Worm (Caenorhabditis elegans): ENCODE measurements around the gene R107.2.

ce11 chrIII:9081763-9082162, 36.0 kb upstream of the R107.2 start, which contains the start of gene far-2:
- TF ChIP-seq W03F9.2 (tag; optimal IDR thresholded peaks at IDR 0.05) = no peak
- no peak for TF ChIP-seq him-1 (tag; optimal IDR thresholded peaks at IDR 0.05)
- TF ChIP-seq dao-5 (tag; optimal IDR thresholded peaks at IDR 0.05) = no peak
